Fruit fly (Drosophila melanogaster) whole organism, adult: ENCODE measurements around the gene CG31344.

Experiments
- CG12768 ChIP-seq: fragments of 200-800 bp; sonication (Bioruptor generic); optimal IDR thresholded peaks from 2 replicates; lab custom pipeline; 2017; ENCODE audit warnings: missing biosample characterization, missing genetic modification characterization, mild to moderate bottlenecking, moderate library complexity, missing genetic modification reagents
- CG14711 ChIP-seq: fragments of 200-800 bp; sonication (Bioruptor generic); optimal IDR thresholded peaks from 2 replicates; lab custom pipeline; 2018; ENCODE audit warnings: missing biosample characterization, mild to moderate bottlenecking, missing genetic modification characterization, moderate library complexity
- CG7045 ChIP-seq: fragments of 200-800 bp; sonication (Bioruptor generic); optimal IDR thresholded peaks from 2 replicates; lab custom pipeline; 2017; ENCODE audit warnings: missing biosample characterization, mild to moderate bottlenecking, missing genetic modification characterization
- Crg-1 ChIP-seq: fragments of 200-800 bp; sonication (Bioruptor generic); optimal IDR thresholded peaks from 2 replicates; lab custom pipeline; 2016; ENCODE audit warnings: missing biosample characterization, missing genetic modification characterization
- Hr96 ChIP-seq: fragments of 200-800 bp; sonication (Bioruptor generic); optimal IDR thresholded peaks from 2 replicates; lab custom pipeline; 2016; ENCODE audit warnings: missing biosample characterization, missing genetic modification characterization
- bab1 ChIP-seq: fragments of 200-800 bp; sonication (Bioruptor generic); optimal IDR thresholded peaks from 3 replicates; lab custom pipeline; 2019; ENCODE audit warnings: missing biosample characterization, mild to moderate bottlenecking, missing genetic modification characterization, moderate library complexity
- cic ChIP-seq: fragments of 200-800 bp; sonication (Bioruptor generic); optimal IDR thresholded peaks from 2 replicates; lab custom pipeline; 2017; ENCODE audit warnings: missing biosample characterization, mild to moderate bottlenecking, missing genetic modification characterization, moderate library complexity
- cnc ChIP-seq, 2 experiments: fragments of >200 bp; optimal IDR thresholded peaks; 2 replicates each; lab custom pipeline; 2017
- kay ChIP-seq: fragments of 200-800 bp; sonication (Bioruptor generic); peaks from one replicate; lab custom pipeline; 2016; ENCODE audit warnings: missing biosample characterization, missing genetic modification characterization, borderline replicate concordance
- ovo ChIP-seq: fragments of 200-800 bp; sonication (Bioruptor generic); optimal IDR thresholded peaks from 2 replicates; lab custom pipeline; 2016; ENCODE audit warnings: missing biosample characterization, missing genetic modification characterization
- pad ChIP-seq: fragments of 200-800 bp; sonication (Bioruptor generic); optimal IDR thresholded peaks from 3 replicates; lab custom pipeline; 2017; ENCODE audit warnings: missing biosample characterization, missing genetic modification characterization, mild to moderate bottlenecking, moderate library complexity, missing genetic modification reagents
- toe ChIP-seq: fragments of 200-800 bp; sonication (Bioruptor generic); optimal IDR thresholded peaks from 2 replicates; lab custom pipeline; 2016; ENCODE audit warnings: missing biosample characterization, missing genetic modification characterization

- TF ChIP-seq CG14711 (tag; lab: Kevin White, UChicago) = no peak
- TF ChIP-seq CG7045 (GFP tag; lab: Kevin White, UChicago) = no peak
- TF ChIP-seq kay (GFP tag; lab: Kevin White, UChicago) = peak; percentile 91
- TF ChIP-seq toe (GFP tag; lab: Kevin White, UChicago) = no peak
- no peak for TF ChIP-seq CG12768 (GFP tag; lab: Kevin White, UChicago)
- TF ChIP-seq Hr96 (GFP tag; lab: Kevin White, UChicago) = no peak
- TF ChIP-seq pad (GFP tag; lab: Kevin White, UChicago) = no peak
- TF ChIP-seq bab1 (GFP tag; lab: Kevin White, UChicago) = no peak
- no peak for TF ChIP-seq Crg-1 (GFP tag; lab: Kevin White, UChicago)
- no peak for TF ChIP-seq cic (GFP tag; lab: Kevin White, UChicago)
- no peak for TF ChIP-seq cnc (optimal IDR thresholded peaks at IDR 0.05; lab: Kevin White, UChicago)
- TF ChIP-seq ovo (GFP tag; lab: Kevin White, UChicago) = no peak
Observed at dm6 chr3R:15181467-15181866, 43.7 kb downstream of the CG31344 start, which contains the start of gene Mf.
